Fruit fly (Drosophila melanogaster): ENCODE measurements around the gene CG7049.
A peak's percentile ranks its signal among the peaks of the same experiment; 100 is the strongest.

The CG7049 gene

DNA sequence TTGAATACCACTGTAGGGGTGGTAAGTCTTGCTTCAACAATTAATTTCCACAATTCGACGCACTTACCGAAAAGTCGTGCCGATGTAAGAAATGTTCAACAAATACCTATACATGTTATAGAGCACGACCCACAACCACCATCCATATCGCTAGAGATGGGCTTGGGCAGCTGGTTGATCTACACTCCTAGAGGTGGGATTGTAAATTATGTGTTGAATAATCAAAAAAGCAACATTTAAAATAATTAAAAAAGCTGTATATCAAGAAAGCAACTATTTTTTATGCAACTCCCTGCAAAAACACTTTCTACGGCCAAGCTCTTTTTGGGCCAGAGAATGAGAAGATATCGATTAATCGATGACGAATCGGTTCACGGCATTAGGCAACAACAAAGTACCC, 8.2 kb upstream of the CG7049 start, which contains the start of the genes CG34140, Mkp and Mtch (continued):
- TF ChIP-seq CG14050 (GFP tag; IDR thresholded peaks at IDR 0.05) (peak; percentile 70; the same call in 2 of the 3 replicates), Mes4 (GFP tag; optimal IDR thresholded peaks at IDR 0.05) (peak; percentile 81), CG10959 (GFP tag; IDR thresholded peaks at IDR 0.05) (peak; percentile 61; the same call in 1 of the 2 replicates), Sox102F (GFP tag; optimal IDR thresholded peaks at IDR 0.05) (no peak), CG34422 (GFP tag; IDR thresholded peaks at IDR 0.05) (peak; percentile 89), CG3726 (GFP tag; IDR thresholded peaks at IDR 0.05) (0 out of 3 replicates have a peak, but pooled peaks have one; percentile 25), klu (GFP tag; IDR thresholded peaks at IDR 0.05) (peak; percentile 74), CG7786 (GFP tag; optimal IDR thresholded peaks at IDR 0.05) (peak; percentile 89), CG7556 (GFP tag; optimal IDR thresholded peaks at IDR 0.05) (peak; percentile 74), CG4404 (GFP tag; IDR thresholded peaks at IDR 0.05) (peak; percentile 76), CkIIα-i1 (GFP tag; IDR thresholded peaks at IDR 0.05) (no peak), toy (GFP tag; IDR thresholded peaks at IDR 0.05) (no peak), CHES-1-like (GFP tag; optimal IDR thresholded peaks at IDR 0.05) (peak; percentile 87), unpg (GFP tag; optimal IDR thresholded peaks at IDR 0.05) (no peak), br (optimal IDR thresholded peaks at IDR 0.05) (no peak), CG4854 (GFP tag; optimal IDR thresholded peaks at IDR 0.05) (no peak), luna (GFP tag; optimal IDR thresholded peaks at IDR 0.05) (peak; percentile 55), ems (GFP tag; optimal IDR thresholded peaks at IDR 0.05) (peak; percentile 68), CG4424 (GFP tag; optimal IDR thresholded peaks at IDR 0.05) (peak; percentile 87), CG12744 (GFP tag; optimal IDR thresholded peaks at IDR 0.05) (peak; percentile 82), CG30020 (tag; optimal IDR thresholded peaks at IDR 0.05) (peak; percentile 80), Hr78 (GFP tag; optimal IDR thresholded peaks at IDR 0.05) (no peak), seq (GFP tag; IDR thresholded peaks at IDR 0.05) (peak; percentile 48; the same call in 1 of the 2 replicates), Max (GFP tag; optimal IDR thresholded peaks at IDR 0.05) (peak; percentile 88), CG12104 (GFP tag; optimal IDR thresholded peaks at IDR 0.05) (peak; percentile 83), CG42726 (GFP tag; IDR thresholded peaks at IDR 0.05; ENCODE audit: partially characterized antibody) (0 out of 2 replicates have a peak, but pooled peaks have one; percentile 59), CG14710 (tag; optimal IDR thresholded peaks at IDR 0.05) (peak; percentile 92), Hsf (GFP tag; optimal IDR thresholded peaks at IDR 0.05) (peak; percentile 89), gfzf (GFP tag; optimal IDR thresholded peaks at IDR 0.05) (peak; percentile 78), ttk (GFP tag; IDR thresholded peaks at IDR 0.05) (peak; percentile 73), amos (GFP tag; IDR thresholded peaks at IDR 0.05; ENCODE audit: partially characterized antibody) (peak; percentile 89), fd64A (GFP tag; optimal IDR thresholded peaks at IDR 0.05) (no peak), ac (GFP tag; optimal IDR thresholded peaks at IDR 0.05) (no peak), CG13894 (tag; optimal IDR thresholded peaks at IDR 0.05) (no peak), Vsx1 (GFP tag; optimal IDR thresholded peaks at IDR 0.05) (no peak), kni (GFP tag; optimal IDR thresholded peaks at IDR 0.05) (peak; percentile 81), Dek (tag; optimal IDR thresholded peaks at IDR 0.05) (peak; percentile 76), Atf6 (GFP tag; IDR thresholded peaks at IDR 0.05) (peak; percentile 78), CG8089 (GFP tag; optimal IDR thresholded peaks at IDR 0.05) (peak; percentile 75), Dref (GFP tag; IDR thresholded peaks at IDR 0.05) (peak; percentile 74), Dll (GFP tag; IDR thresholded peaks at IDR 0.05; ENCODE audit: partially characterized antibody) (peak; percentile 98), jumu (GFP tag; optimal IDR thresholded peaks at IDR 0.05) (peak; percentile 91), CG15601 (tag; optimal IDR thresholded peaks at IDR 0.05) (peak; percentile 79), Xrp1 (GFP tag; IDR thresholded peaks at IDR 0.05) (peak; percentile 90), ro (GFP tag; IDR thresholded peaks at IDR 0.05) (no peak), CG12236 (GFP tag; optimal IDR thresholded peaks at IDR 0.05) (peak; percentile 63), CG1832 (GFP tag; optimal IDR thresholded peaks at IDR 0.05) (no peak), unc-4 (GFP tag; IDR thresholded peaks at IDR 0.05; ENCODE audit: partially characterized antibody) (peak; percentile 96), aop (GFP tag; IDR thresholded peaks at IDR 0.05) (peak; percentile 63; the same call in 1 of the 2 replicates), crp (GFP tag; optimal IDR thresholded peaks at IDR 0.05) (peak; percentile 38 to 85)
